Worm (Caenorhabditis elegans) whole organism, late embryonic: Measurements from ENCODE around the gene F38A1.11.

Experiments
- C08G9.2 ChIP-seq: sonication (generic microtip); optimal IDR thresholded peaks from 2 replicates; lab custom pipeline; 2016; ENCODE audit warnings: mild to moderate bottlenecking, missing genetic modification characterization, moderate library complexity, missing compliant biosample characterization
- C38D4.7 ChIP-seq: fragments of 200-800 bp; sonication (Bioruptor generic); optimal IDR thresholded peaks from 2 replicates; lab custom pipeline; 2018; ENCODE audit warnings: mild to moderate bottlenecking, missing genetic modification characterization, moderate library complexity, missing compliant biosample characterization
- K02D7.2 ChIP-seq: sonication (generic microtip); optimal IDR thresholded peaks from 2 replicates; lab custom pipeline; 2017; ENCODE audit warnings: mild to moderate bottlenecking, missing genetic modification characterization, missing compliant biosample characterization
- K09A11.1 ChIP-seq: sonication (generic microtip); optimal IDR thresholded peaks from 2 replicates; lab custom pipeline; 2017; ENCODE audit warnings: antibody characterized with exemption, mild to moderate bottlenecking, missing genetic modification characterization, missing compliant biosample characterization; ENCODE audit not compliant: insufficient read depth
- ama-1 ChIP-seq: fragments of 150-350 bp; optimal IDR thresholded peaks from 2 replicates; lab custom pipeline; 2014
- ceh-14 ChIP-seq: sonication (generic microtip); optimal IDR thresholded peaks from 2 replicates; lab custom pipeline; 2016; ENCODE audit warnings: missing genotype, missing genetic modification characterization, missing compliant biosample characterization
- ceh-18 ChIP-seq: sonication (generic microtip); optimal IDR thresholded peaks from 2 replicates; lab custom pipeline; 2016; ENCODE audit warnings: missing genetic modification characterization, missing compliant biosample characterization
- ceh-22 ChIP-seq: sonication (generic microtip); optimal IDR thresholded peaks from 2 replicates; lab custom pipeline; 2017; ENCODE audit warnings: missing biosample characterization, missing genetic modification characterization
- ceh-24 ChIP-seq: sonication (generic microtip); optimal IDR thresholded peaks from 2 replicates; lab custom pipeline; 2016; ENCODE audit warnings: mild to moderate bottlenecking, missing genetic modification characterization, missing compliant biosample characterization
- ceh-30 ChIP-seq: fragments of 150-350 bp; optimal IDR thresholded peaks from 2 replicates; lab custom pipeline; 2014; ENCODE audit warnings: missing biosample characterization, missing genetic modification characterization
- ceh-31 ChIP-seq: sonication (generic microtip); optimal IDR thresholded peaks from 2 replicates; lab custom pipeline; 2016; ENCODE audit warnings: missing genetic modification characterization, missing compliant biosample characterization
- ceh-34 ChIP-seq: sonication (generic microtip); optimal IDR thresholded peaks from 2 replicates; lab custom pipeline; 2016; ENCODE audit warnings: mild to moderate bottlenecking, missing genetic modification characterization, missing compliant biosample characterization
- ceh-48 ChIP-seq: sonication (generic microtip); optimal IDR thresholded peaks from 2 replicates; lab custom pipeline; 2016; ENCODE audit warnings: missing genetic modification characterization, inconsistent platforms, missing compliant biosample characterization
- ceh-6 ChIP-seq: fragments of 200-800 bp; sonication (Bioruptor generic); optimal IDR thresholded peaks from 2 replicates; lab custom pipeline; 2018; ENCODE audit warnings: mild to moderate bottlenecking, missing genetic modification characterization, missing compliant biosample characterization
- dmd-4 ChIP-seq: sonication (generic microtip); optimal IDR thresholded peaks from 2 replicates; lab custom pipeline; 2016; ENCODE audit warnings: borderline replicate concordance, missing genetic modification characterization, missing compliant biosample characterization
- elt-2 ChIP-seq: sonication (generic microtip); optimal IDR thresholded peaks from 2 replicates; lab custom pipeline; 2016; ENCODE audit warnings: missing genetic modification reagents, missing genetic modification characterization, missing compliant biosample characterization
- elt-4 ChIP-seq: sonication (generic microtip); optimal IDR thresholded peaks from 2 replicates; lab custom pipeline; 2016; ENCODE audit warnings: missing genetic modification characterization, missing compliant biosample characterization
- ets-4 ChIP-seq: sonication (generic microtip); optimal IDR thresholded peaks from 2 replicates; lab custom pipeline; 2016; ENCODE audit warnings: missing genetic modification characterization, missing compliant biosample characterization
- eyg-1 ChIP-seq: sonication (generic microtip); optimal IDR thresholded peaks from 2 replicates; lab custom pipeline; 2016; ENCODE audit warnings: missing genotype, missing genetic modification characterization, missing compliant biosample characterization
- fax-1 ChIP-seq: sonication (generic microtip); optimal IDR thresholded peaks from 2 replicates; lab custom pipeline; 2016; ENCODE audit warnings: missing genotype, missing genetic modification characterization, missing compliant biosample characterization
- fkh-6 ChIP-seq: sonication (generic microtip); optimal IDR thresholded peaks from 2 replicates; lab custom pipeline; 2016; ENCODE audit warnings: missing genetic modification characterization, missing compliant biosample characterization
- gmeb-2 ChIP-seq: sonication (generic microtip); optimal IDR thresholded peaks from 2 replicates; lab custom pipeline; 2016; ENCODE audit warnings: missing genetic modification characterization, inconsistent platforms, missing compliant biosample characterization
- hlh-30 ChIP-seq: sonication (generic microtip); optimal IDR thresholded peaks from 2 replicates; lab custom pipeline; 2017; ENCODE audit warnings: antibody characterized with exemption, missing genetic modification characterization, missing compliant biosample characterization; ENCODE audit not compliant: insufficient read depth
- madf-2 ChIP-seq: sonication (generic microtip); optimal IDR thresholded peaks from 2 replicates; lab custom pipeline; 2017; ENCODE audit warnings: missing genetic modification characterization, missing compliant biosample characterization
- mec-3 ChIP-seq: sonication (generic microtip); optimal IDR thresholded peaks from 2 replicates; lab custom pipeline; 2016; ENCODE audit warnings: borderline replicate concordance, missing genetic modification characterization, missing compliant biosample characterization
- nfya-1 ChIP-seq: sonication (generic microtip); optimal IDR thresholded peaks from 2 replicates; lab custom pipeline; 2017; ENCODE audit warnings: missing genetic modification characterization, mild to moderate bottlenecking, missing compliant biosample characterization, antibody characterized with exemption, moderate library complexity
- nhr-232 ChIP-seq: sonication (generic microtip); optimal IDR thresholded peaks from 2 replicates; lab custom pipeline; 2016; ENCODE audit warnings: missing genetic modification characterization, missing compliant biosample characterization
- npax-4 ChIP-seq: sonication (generic microtip); optimal IDR thresholded peaks from 2 replicates; lab custom pipeline; 2016; ENCODE audit warnings: missing genetic modification characterization, missing compliant biosample characterization
- pat-9 ChIP-seq: fragments of 200-800 bp; sonication (Bioruptor generic); optimal IDR thresholded peaks from 2 replicates; lab custom pipeline; 2018; ENCODE audit warnings: mild to moderate bottlenecking, missing genetic modification characterization, moderate library complexity, missing compliant biosample characterization
- pax-1 ChIP-seq: fragments of 150-350 bp; optimal IDR thresholded peaks from 2 replicates; lab custom pipeline; 2014; ENCODE audit warnings: missing biosample characterization, missing genetic modification characterization
- pros-1 ChIP-seq: fragments of 150-350 bp; optimal IDR thresholded peaks from 2 replicates; lab custom pipeline; 2014; ENCODE audit warnings: missing biosample characterization, missing genetic modification reagents, missing genetic modification characterization
- ref-2 ChIP-seq: sonication (generic microtip); optimal IDR thresholded peaks from 2 replicates; lab custom pipeline; 2016; ENCODE audit warnings: missing genetic modification characterization, missing compliant biosample characterization
- rnt-1 ChIP-seq: sonication (generic microtip); optimal IDR thresholded peaks from 2 replicates; lab custom pipeline; 2016; ENCODE audit warnings: missing genetic modification characterization, missing compliant biosample characterization
- sox-2 ChIP-seq: fragments of 200-800 bp; sonication (Bioruptor generic); IDR thresholded peaks from 2 replicates; pipeline ENCODE4 v1.3.6; 2022; ENCODE audit warnings: missing genetic modification reagents, missing genetic modification characterization, missing compliant biosample characterization
- syd-9 ChIP-seq: sonication (generic microtip); optimal IDR thresholded peaks from 2 replicates; lab custom pipeline; 2016; ENCODE audit warnings: mild to moderate bottlenecking, missing genetic modification characterization, moderate library complexity, missing compliant biosample characterization
- tbx-2 ChIP-seq: sonication (generic microtip); optimal IDR thresholded peaks from 2 replicates; lab custom pipeline; 2016; ENCODE audit warnings: missing genetic modification characterization, missing compliant biosample characterization
- tbx-7 ChIP-seq: sonication (generic microtip); optimal IDR thresholded peaks from 2 replicates; lab custom pipeline; 2016; ENCODE audit warnings: missing genotype, missing genetic modification characterization, missing compliant biosample characterization
- ttx-3 ChIP-seq: sonication (generic microtip); optimal IDR thresholded peaks from 2 replicates; lab custom pipeline; 2016; ENCODE audit warnings: missing genetic modification reagents, missing genetic modification characterization, missing compliant biosample characterization
- unc-42 ChIP-seq: sonication (generic microtip); optimal IDR thresholded peaks from 2 replicates; lab custom pipeline; 2016; ENCODE audit warnings: missing genotype, missing genetic modification characterization, missing compliant biosample characterization
- unc-55 ChIP-seq: sonication (generic microtip); optimal IDR thresholded peaks from 2 replicates; lab custom pipeline; 2017; ENCODE audit warnings: missing biosample characterization, missing genetic modification reagents, missing genetic modification characterization
- unc-86 ChIP-seq: sonication (generic microtip); optimal IDR thresholded peaks from 2 replicates; lab custom pipeline; 2016; ENCODE audit warnings: missing genetic modification characterization, missing compliant biosample characterization
- zip-5 ChIP-seq: sonication (generic microtip); optimal IDR thresholded peaks from 2 replicates; lab custom pipeline; 2016; ENCODE audit warnings: missing genetic modification characterization, missing compliant biosample characterization

The F38A1.11 gene

DNA sequence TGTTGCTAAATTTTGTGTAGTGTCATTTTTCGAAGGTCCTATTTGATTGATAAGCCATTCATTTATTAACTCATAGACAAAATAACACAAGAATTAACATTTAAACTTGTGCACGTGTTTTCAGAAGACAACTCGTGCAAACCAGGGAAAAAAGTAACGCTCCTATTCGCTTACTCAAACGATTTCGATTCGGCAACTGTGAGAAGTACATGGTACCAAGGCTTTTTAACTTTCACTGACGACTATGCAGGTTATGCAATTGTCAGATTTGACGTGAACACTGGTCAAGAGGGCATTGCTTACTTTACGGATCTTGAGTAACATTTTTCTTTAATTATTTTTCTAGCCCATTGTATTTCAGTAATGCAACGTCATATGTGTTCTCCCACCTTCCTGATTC is 14.7 kb downstream of the F38A1.11 start:
- no peak for TF ChIP-seq npax-4
- no peak for TF ChIP-seq unc-55 (GFP tag; lab: Kevin White, UChicago)
- no peak for TF ChIP-seq pat-9 (tag; lab: Kevin White, UChicago)
- TF ChIP-seq ceh-22 (tag; lab: Kevin White, UChicago) = no peak
- no peak for TF ChIP-seq ceh-24 (tag; lab: Kevin White, UChicago)

DNA sequence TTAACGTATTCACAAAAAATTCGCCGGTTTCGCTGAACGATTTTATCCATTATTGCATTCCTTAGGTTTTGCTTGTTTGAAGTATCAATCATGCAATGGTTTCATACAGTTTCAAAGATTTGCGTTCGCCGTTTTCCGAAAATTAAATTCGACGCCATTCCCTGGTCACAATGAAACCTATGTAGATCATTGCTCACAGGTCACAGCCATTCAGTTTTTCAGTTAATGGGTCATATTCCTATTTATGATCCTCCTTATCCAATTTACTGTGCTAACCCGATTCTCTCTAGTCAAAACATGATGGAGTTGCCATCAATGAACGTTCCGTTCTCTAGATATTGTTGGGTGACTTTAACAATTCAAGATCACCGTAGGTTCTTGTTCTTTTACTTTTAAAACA is 17.7 kb downstream of the F38A1.11 start, which contains the start of gene F38A1.13:
Gene F38A1.13, plus strand, starts transcription at position 301 of the 400 bp plus-strand sequence.
- TF ChIP-seq rnt-1 (tag; lab: Kevin White, UChicago) (no peak), C08G9.2 (tag; lab: Kevin White, UChicago) (no peak), ttx-3 (tag; lab: Kevin White, UChicago) (no peak), nhr-232 (tag; lab: Kevin White, UChicago) (no peak), fax-1 (tag; lab: Kevin White, UChicago) (no peak), K02D7.2 (tag; lab: Kevin White, UChicago) (no peak), ceh-48 (tag; lab: Kevin White, UChicago) (no peak), unc-86 (tag; lab: Kevin White, UChicago) (no peak), gmeb-2 (no peak), eyg-1 (tag; lab: Kevin White, UChicago) (no peak), elt-4 (no peak), dmd-4 (tag; lab: Kevin White, UChicago) (no peak), ceh-34 (tag; lab: Kevin White, UChicago) (no peak), sox-2 (GFP tag; lab: Robert Waterston, UW) (no peak), madf-2 (tag; lab: Kevin White, UChicago) (no peak), C38D4.7 (GFP tag; lab: Kevin White, UChicago) (no peak), mec-3 (tag; lab: Kevin White, UChicago) (no peak), ceh-6 (GFP tag; lab: Kevin White, UChicago) (no peak)
- TF ChIP-seq, all 69 proteins: peak for 0

DNA sequence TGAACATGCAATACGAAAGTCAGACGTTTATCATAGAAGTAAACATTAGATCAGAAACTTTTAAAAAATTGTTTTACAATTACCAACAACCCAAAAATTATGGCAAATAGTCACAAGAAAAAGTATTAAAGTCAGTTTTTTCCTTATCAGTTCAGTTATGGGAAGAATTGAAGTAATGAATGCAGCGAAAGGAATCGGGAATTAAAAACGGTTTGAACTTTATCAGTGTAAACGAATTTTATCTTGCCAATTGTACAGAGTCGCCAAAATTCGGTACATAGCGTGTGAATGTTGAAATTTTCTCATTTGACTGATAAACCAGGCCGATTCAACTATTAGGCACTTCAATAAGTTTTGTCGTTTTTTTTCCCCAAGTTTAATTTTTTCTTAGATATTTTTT is 19.0 kb downstream of the F38A1.11 start:
- TF ChIP-seq elt-4 = no peak
- TF ChIP-seq ets-4 (tag; lab: Kevin White, UChicago) = no peak
- no peak for TF ChIP-seq tbx-7 (tag; lab: Kevin White, UChicago)
- TF ChIP-seq fkh-6 = no peak
- no peak for TF ChIP-seq sox-2 (GFP tag; lab: Robert Waterston, UW)
- TF ChIP-seq elt-2 (tag; lab: Kevin White, UChicago) = peak; percentile 2

DNA sequence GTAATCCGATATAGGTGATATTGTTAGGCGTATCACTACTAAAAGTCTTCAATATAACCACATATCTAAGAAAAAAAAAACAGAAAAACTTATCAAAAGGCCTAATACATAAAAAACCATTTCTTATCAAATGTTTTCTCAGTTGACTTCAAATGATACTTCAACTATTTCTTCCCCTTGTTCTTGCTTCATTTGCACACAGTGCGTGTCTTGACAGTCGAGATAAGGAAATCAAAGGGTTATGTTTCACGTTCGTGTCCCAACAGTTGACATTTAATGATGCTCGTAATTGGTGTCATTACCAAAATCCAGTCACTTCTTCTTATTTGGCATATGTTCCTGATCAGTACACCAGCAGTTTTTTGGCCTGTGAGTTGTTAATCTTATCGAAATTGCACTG is 19.5 kb downstream of the F38A1.11 start, which contains the start of gene clec-170:
Gene clec-170, plus strand, starts transcription at position 143 of the 400 bp plus-strand sequence.
- TF ChIP-seq elt-2 (tag; lab: Kevin White, UChicago) = peak; percentile 18
- no peak for TF ChIP-seq ama-1 (lab: Kevin White, UChicago)
- TF ChIP-seq ceh-14 (tag; lab: Kevin White, UChicago) = no peak

DNA sequence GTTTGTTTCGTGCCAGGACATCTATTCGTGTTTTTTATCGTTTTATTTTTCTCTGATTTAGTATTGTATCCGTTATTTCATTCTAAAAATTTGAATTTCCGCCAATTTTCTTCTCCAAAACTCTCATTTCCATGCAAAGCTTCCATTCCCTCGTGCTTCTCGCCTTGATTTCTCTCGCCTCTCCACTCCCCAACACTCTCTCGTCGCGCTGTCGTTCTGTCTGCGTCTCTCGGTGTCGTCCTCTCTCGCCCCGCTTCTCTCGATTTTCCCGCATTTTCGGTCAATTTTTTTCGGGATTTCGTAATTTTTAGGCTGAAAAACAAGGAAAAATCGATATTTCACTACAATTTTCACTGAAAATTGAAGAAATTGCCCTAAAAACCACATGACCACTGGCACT is 27.4 kb downstream of the F38A1.11 start, which contains the start of gene C09E9.1:
Gene C09E9.1, plus strand, starts transcription at position 286 of the 400 bp plus-strand sequence.
- TF ChIP-seq unc-42 (tag; lab: Kevin White, UChicago) (peak; percentile 49), K09A11.1 (no peak), pax-1 (tag; lab: Kevin White, UChicago) (peak; percentile 3), tbx-2 (tag; lab: Kevin White, UChicago) (peak; percentile 21), hlh-30 (tag; lab: Kevin White, UChicago) (peak; percentile 84), zip-5 (tag; lab: Kevin White, UChicago) (no peak), unc-55 (GFP tag; lab: Kevin White, UChicago) (peak; percentile 24), ceh-6 (GFP tag; lab: Kevin White, UChicago) (no peak), syd-9 (tag; lab: Kevin White, UChicago) (no peak), pros-1 (tag; lab: Kevin White, UChicago) (no peak), ref-2 (tag; lab: Kevin White, UChicago) (peak; percentile 8), ceh-30 (no peak), ceh-18 (tag; lab: Kevin White, UChicago) (peak; percentile 16), ceh-31 (tag; lab: Kevin White, UChicago) (peak; percentile 46), ttx-3 (tag; lab: Kevin White, UChicago) (no peak), nfya-1 (tag; lab: Kevin White, UChicago) (peak; percentile 55)
